Worm (Caenorhabditis elegans) whole organism, L3 larva: Measurements from ENCODE around the gene F31D5.1.

Experiments used
- ama-1 ChIP-seq: fragments of 150-350 bp; optimal IDR thresholded peaks from 2 replicates; lab custom pipeline; 2018
- egl-5 ChIP-seq: fragments of 150-350 bp; optimal IDR thresholded peaks from 2 replicates; lab custom pipeline; 2017; ENCODE audit warnings: missing biosample characterization, missing genetic modification reagents, missing genetic modification characterization, inconsistent platforms
- nhr-28 ChIP-seq: fragments of 150-350 bp; optimal IDR thresholded peaks from 2 replicates; lab custom pipeline; 2014; ENCODE audit warnings: missing biosample characterization, missing genetic modification characterization
- skn-1 ChIP-seq: fragments of 150-350 bp; optimal IDR thresholded peaks from 2 replicates; lab custom pipeline; 2014; ENCODE audit warnings: missing biosample characterization, missing genetic modification characterization
- unc-62 ChIP-seq: fragments of 150-350 bp; sonication (generic microtip); optimal IDR thresholded peaks from 4 replicates; lab custom pipeline; 2014; ENCODE audit warnings: missing biosample characterization, missing genetic modification reagents, missing genetic modification characterization

ce11 chrII:4237701-4238214 lies 18.6 kb downstream of the F31D5.1 start, which contains the start of the genes fbxc-44 and C16A11.2:
- TF ChIP-seq nhr-28 (tag; lab: Kevin White, UChicago) (no peak), unc-62 (GFP tag; lab: Kevin White, UChicago) (no peak), ama-1 (no peak), skn-1 (tag; lab: Kevin White, UChicago) (no peak), egl-5 (tag; lab: Kevin White, UChicago) (no peak)
